Worm (Caenorhabditis elegans): ENCODE results near the gene cyp-13A12.

cyp-13A12 gene

DNA sequence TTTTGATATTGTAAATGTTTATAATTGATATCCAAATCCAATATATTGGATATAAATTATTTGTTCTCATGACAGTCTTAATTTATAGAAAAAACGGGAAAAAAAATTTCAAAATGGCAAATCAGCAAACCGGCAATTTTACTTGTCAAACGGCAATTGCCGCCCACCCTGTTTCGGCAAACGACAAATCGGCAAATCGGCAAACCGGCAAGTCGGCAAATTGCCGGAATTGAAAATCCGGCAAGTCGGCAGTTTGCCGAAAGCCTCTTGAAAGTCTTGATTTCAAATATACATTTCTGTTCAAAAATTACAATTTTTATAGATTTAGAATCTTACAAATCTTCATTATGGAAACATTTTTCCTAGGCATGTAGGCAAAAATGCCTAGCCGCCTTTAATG is 3.6 kb downstream of the cyp-13A12 start:
- TF ChIP-seq unc-120 (tag; optimal IDR thresholded peaks at IDR 0.05; ENCODE audit: poor library complexity, severe bottlenecking) = no peak
- TF ChIP-seq ham-2 (GFP tag; optimal IDR thresholded peaks at IDR 0.05) = no peak
- no peak for TF ChIP-seq ceh-43 (GFP tag; optimal IDR thresholded peaks at IDR 0.05)
- no peak for TF ChIP-seq mep-1 (tag; optimal IDR thresholded peaks at IDR 0.05)
- TF ChIP-seq lsy-2 (tag; optimal IDR thresholded peaks at IDR 0.05) = no peak
- TF ChIP-seq mls-2 (tag; optimal IDR thresholded peaks at IDR 0.05) = no peak
- TF ChIP-seq snpc-4 (tag; optimal IDR thresholded peaks at IDR 0.05) = no peak
- TF ChIP-seq lin-13 (tag; optimal IDR thresholded peaks at IDR 0.05) = no peak
- no peak for TF ChIP-seq elt-3 (tag; optimal IDR thresholded peaks at IDR 0.05)

DNA sequence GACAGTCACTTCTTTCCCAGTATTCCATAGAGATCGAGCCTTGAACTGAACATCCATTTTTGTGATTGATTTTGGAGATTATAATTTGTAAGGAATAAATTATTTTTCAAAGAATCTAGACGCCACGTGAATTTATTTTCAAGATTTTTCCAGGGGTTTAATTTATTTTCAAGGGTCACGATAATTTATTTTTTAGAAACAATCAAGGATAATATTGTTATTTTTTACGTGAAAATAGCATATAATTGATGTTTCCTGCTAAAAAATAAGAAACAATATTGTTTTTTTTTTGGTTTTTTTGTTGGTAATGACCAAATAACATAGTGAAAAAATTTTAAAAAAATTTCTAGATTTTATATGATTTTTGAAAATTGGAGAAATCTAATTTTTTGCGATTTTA is 5.3 kb downstream of the cyp-13A12 start, which contains the start of gene F14F7.4:
TSS of gene F14F7.4 (minus strand) at position 101 of the 400 bp plus-strand sequence.
- no peak for TF ChIP-seq blmp-1 (tag; optimal IDR thresholded peaks at IDR 0.05)
- TF ChIP-seq pha-4 (tag; optimal IDR thresholded peaks at IDR 0.05) = no peak
- TF ChIP-seq M03D4.4 (tag; optimal IDR thresholded peaks at IDR 0.05) = no peak
- TF ChIP-seq nhr-76 (tag; optimal IDR thresholded peaks at IDR 0.05) = no peak
- no peak for TF ChIP-seq mls-2 (tag; optimal IDR thresholded peaks at IDR 0.05)
- no peak for TF ChIP-seq cnd-1 (tag; optimal IDR thresholded peaks at IDR 0.05)
- TF ChIP-seq zip-8 (tag; optimal IDR thresholded peaks at IDR 0.05) = no peak
- no peak for TF ChIP-seq ces-1 (GFP tag; optimal IDR thresholded peaks at IDR 0.05)

DNA sequence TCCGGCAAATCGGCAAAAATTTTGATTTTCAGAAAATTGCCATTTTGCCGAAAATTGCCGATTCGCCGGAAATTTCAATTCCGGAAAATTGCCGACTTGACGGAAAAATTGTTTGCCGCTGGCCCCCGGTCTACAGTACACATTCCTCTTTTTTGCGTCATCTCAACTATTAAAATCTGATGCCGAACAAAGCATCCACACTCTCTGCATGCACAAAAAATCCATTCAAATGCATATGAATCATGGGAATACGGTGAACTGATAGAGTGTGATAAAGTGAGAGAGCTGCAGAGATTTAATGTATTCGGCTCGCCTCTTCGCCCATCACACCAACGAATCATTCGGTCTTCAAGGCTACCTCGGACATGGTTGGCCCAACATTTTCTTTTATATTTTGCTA is 6.2 kb downstream of the cyp-13A12 start, which contains the start of gene F14F7.7:
TSS of gene F14F7.7 (plus strand) at position 354 of the 400 bp plus-strand sequence.
- no peak for TF ChIP-seq ceh-39 (tag; optimal IDR thresholded peaks at IDR 0.05)
- TF ChIP-seq M03D4.4 (tag; optimal IDR thresholded peaks at IDR 0.05) = no peak
- TF ChIP-seq ztf-11 (tag; optimal IDR thresholded peaks at IDR 0.05) = no peak
- no peak for TF ChIP-seq tbx-8 (GFP tag; optimal IDR thresholded peaks at IDR 0.05)
- TF ChIP-seq nhr-76 (tag; optimal IDR thresholded peaks at IDR 0.05) = no peak
- TF ChIP-seq ham-2 (GFP tag; optimal IDR thresholded peaks at IDR 0.05) = no peak
- no peak for TF ChIP-seq mls-2 (tag; optimal IDR thresholded peaks at IDR 0.05)
- TF ChIP-seq unc-120 (tag; optimal IDR thresholded peaks at IDR 0.05; ENCODE audit: poor library complexity, severe bottlenecking) = no peak
- no peak for TF ChIP-seq unc-62 (GFP tag; optimal IDR thresholded peaks at IDR 0.05)
- TF ChIP-seq ces-1 (GFP tag; optimal IDR thresholded peaks at IDR 0.05) = no peak
- TF ChIP-seq lin-32 (GFP tag; optimal IDR thresholded peaks at IDR 0.05) = no peak
- no peak for TF ChIP-seq zip-8 (tag; optimal IDR thresholded peaks at IDR 0.05)
- TF ChIP-seq nhr-12 (tag; optimal IDR thresholded peaks at IDR 0.05) = no peak
- no peak for TF ChIP-seq elt-1 (tag; optimal IDR thresholded peaks at IDR 0.05; ENCODE audit: borderline replicate concordance, insufficient read depth)
- TF ChIP-seq hlh-1 (tag; optimal IDR thresholded peaks at IDR 0.05) = no peak
- no peak for TF ChIP-seq pha-4 (tag; optimal IDR thresholded peaks at IDR 0.05)
- TF ChIP-seq bed-3 (GFP tag; optimal IDR thresholded peaks at IDR 0.05) = no peak
- no peak for TF ChIP-seq lin-13 (tag; optimal IDR thresholded peaks at IDR 0.05)
- no peak for TF ChIP-seq snpc-4 (tag; optimal IDR thresholded peaks at IDR 0.05)
- no peak for TF ChIP-seq nhr-2 (tag; optimal IDR thresholded peaks at IDR 0.05)

DNA sequence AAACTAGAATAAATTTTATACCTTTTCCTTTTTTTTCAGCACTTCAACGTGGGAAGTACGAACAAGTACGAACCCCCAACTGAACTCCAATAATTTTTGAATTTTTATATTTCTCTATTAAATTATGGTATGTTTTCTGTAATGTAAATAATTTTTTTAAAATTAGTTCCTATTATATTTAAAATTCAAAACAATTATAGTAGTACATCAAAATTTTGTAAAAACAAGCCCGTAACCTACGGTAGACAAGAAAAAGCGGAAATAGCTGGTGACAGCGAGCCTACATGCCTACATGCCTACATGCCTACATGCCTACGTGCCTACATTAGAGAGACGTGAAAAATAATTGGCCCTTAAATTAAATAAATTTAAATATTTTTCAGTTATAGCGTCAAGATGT is 7.4 kb downstream of the cyp-13A12 start, which contains the start of gene F14F7.5:
TSS of gene F14F7.5 (plus strand) at position 301 of the 400 bp plus-strand sequence.
- TF ChIP-seq ceh-83 (GFP tag; optimal IDR thresholded peaks at IDR 0.05) (no peak), nhr-2 (tag; optimal IDR thresholded peaks at IDR 0.05) (no peak), nhr-76 (tag; optimal IDR thresholded peaks at IDR 0.05) (no peak), nhr-237 (tag; optimal IDR thresholded peaks at IDR 0.05) (no peak), sptf-1 (tag; optimal IDR thresholded peaks at IDR 0.05) (no peak), snpc-4 (tag; optimal IDR thresholded peaks at IDR 0.05) (no peak), mls-2 (tag; optimal IDR thresholded peaks at IDR 0.05) (no peak), elt-1 (tag; optimal IDR thresholded peaks at IDR 0.05; ENCODE audit: borderline replicate concordance, insufficient read depth) (no peak), elt-3 (tag; optimal IDR thresholded peaks at IDR 0.05) (no peak), blmp-1 (tag; optimal IDR thresholded peaks at IDR 0.05) (no peak), drap-1 (GFP tag; optimal IDR thresholded peaks at IDR 0.05) (no peak), flh-1 (GFP tag; optimal IDR thresholded peaks at IDR 0.05) (no peak), ceh-43 (GFP tag; optimal IDR thresholded peaks at IDR 0.05) (no peak), mep-1 (tag; optimal IDR thresholded peaks at IDR 0.05) (no peak), mab-5 (tag; optimal IDR thresholded peaks at IDR 0.05) (no peak), zip-8 (tag; optimal IDR thresholded peaks at IDR 0.05) (no peak)
